Fruit fly (Drosophila melanogaster) whole organism: ENCODE results near the gene Cyt-c-p.

Experiments used
- CG8478 ChIP-seq: fragments of >200 bp; optimal IDR thresholded peaks from 2 replicates; lab custom pipeline; 2018; ENCODE audit warnings: inconsistent platforms
- Dll ChIP-seq: fragments of >200 bp; optimal IDR thresholded peaks from 2 replicates; lab custom pipeline; 2017
- EcR ChIP-seq, 2 experiments: fragments of >200 bp; optimal IDR thresholded peaks; 2 replicates each; lab custom pipeline; 2017; ENCODE audit warnings: missing biosample characterization in 2 of 2, missing genetic modification characterization in 2 of 2, missing genetic modification reagents in 2 of 2
- pan ChIP-seq: fragments of >200 bp; optimal IDR thresholded peaks from 2 replicates; lab custom pipeline; 2017
- psq ChIP-seq: fragments of >200 bp; optimal IDR thresholded peaks from 2 replicates; lab custom pipeline; 2017
- usp ChIP-seq: fragments of >200 bp; optimal IDR thresholded peaks from 2 replicates; lab custom pipeline; 2017; ENCODE audit warnings: missing biosample characterization, missing genetic modification characterization, mixed read lengths

- TF ChIP-seq pan (no peak), Dll (lab: Kevin White, UChicago) (no peak), CG8478 (no peak), psq (lab: Kevin White, UChicago) (no peak), usp (GFP tag; lab: Kevin White, UChicago) (no peak), EcR (GFP tag; optimal IDR thresholded peaks at IDR 0.05; lab: Kevin White, UChicago) (no peak)
These were observed 1.3 kb downstream of the Cyt-c-p start for dm6 chr2L:16720707-16721700.
